Fruit fly (Drosophila melanogaster): Measurements from ENCODE around the gene sna.

DNA sequence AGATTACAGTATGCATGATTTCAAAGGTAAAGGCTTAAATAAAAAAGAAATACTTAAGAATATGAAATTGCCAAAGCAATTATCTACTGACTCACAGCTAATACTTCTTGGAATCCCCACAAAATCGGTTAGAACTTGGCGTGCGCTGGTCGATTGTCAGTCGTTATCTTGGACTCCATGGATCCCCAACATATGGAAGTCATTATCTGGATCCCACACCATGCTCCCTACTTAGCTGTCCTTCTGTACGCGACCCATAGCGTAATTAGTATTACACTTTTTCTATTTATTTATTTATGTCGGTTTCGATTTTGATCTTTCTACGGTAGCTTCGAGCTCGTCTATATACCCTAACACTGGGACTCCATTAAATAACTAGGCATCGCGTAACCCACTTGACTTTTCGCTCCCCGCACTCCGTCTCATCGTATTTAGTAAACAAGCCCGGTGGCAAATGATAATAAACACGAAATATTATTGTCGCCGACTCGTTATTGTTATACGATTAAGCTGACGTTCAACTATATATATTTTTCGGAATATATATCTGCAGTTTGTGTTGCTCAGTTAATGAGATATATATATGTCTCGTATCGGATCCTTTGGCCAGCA lies 23.0 kb upstream of the sna start:
- TF ChIP-seq Dfd (GFP tag; optimal IDR thresholded peaks at IDR 0.05) (no peak), Hr78 (GFP tag; optimal IDR thresholded peaks at IDR 0.05) (no peak), psq (GFP tag; optimal IDR thresholded peaks at IDR 0.05) (no peak), fru (GFP tag; optimal IDR thresholded peaks at IDR 0.05) (no peak), usp (GFP tag; optimal IDR thresholded peaks at IDR 0.05) (no peak), pan (optimal IDR thresholded peaks at IDR 0.05) (no peak), Myc (optimal IDR thresholded peaks at IDR 0.05) (no peak), OdsH (GFP tag; optimal IDR thresholded peaks at IDR 0.05) (no peak)

All from whole organism, wandering third instar larva.